Fruit fly (Drosophila melanogaster): Measurements from ENCODE around the gene CG45049.

Gene CG45049

dm6 chr3R:22760988-22761387 is 34.2 kb downstream of the CG45049 start, which contains the start of gene Nepl13:
TSS of gene Nepl13 (minus strand) at chr3R:22761076.
- no peak for TF ChIP-seq Sin3A (optimal IDR thresholded peaks at IDR 0.05)

- TF ChIP-seq ttk (optimal IDR thresholded peaks at IDR 0.05) (no peak), Myc (optimal IDR thresholded peaks at IDR 0.05) (no peak), h (optimal IDR thresholded peaks at IDR 0.05) (no peak), psq (optimal IDR thresholded peaks at IDR 0.05) (no peak)
Observed at dm6 chr3R:22763587-22763986, 36.8 kb downstream of the CG45049 start, which contains the start of gene Nepl14. TSS of gene Nepl14 (minus strand) at chr3R:22763711.

dm6 chr3R:22766072-22766471 is 39.3 kb downstream of the CG45049 start, which contains the start of gene Nepl15:
TSS of gene Nepl15 (minus strand) at chr3R:22766172.
- no peak for TF ChIP-seq ttk (optimal IDR thresholded peaks at IDR 0.05)
- TF ChIP-seq Myc (optimal IDR thresholded peaks at IDR 0.05): no peak
- no peak for TF ChIP-seq h (optimal IDR thresholded peaks at IDR 0.05)
- TF ChIP-seq insv (optimal IDR thresholded peaks at IDR 0.05): no peak
- TF ChIP-seq psq (optimal IDR thresholded peaks at IDR 0.05): no peak
- no peak for TF ChIP-seq Sin3A (optimal IDR thresholded peaks at IDR 0.05)

dm6 chr3R:22767599-22767998 is 40.8 kb downstream of the CG45049 start, which contains the start of gene CG13841:
TSS of gene CG13841 (minus strand) at chr3R:22767699.
- TF ChIP-seq ttk (optimal IDR thresholded peaks at IDR 0.05) (no peak), h (optimal IDR thresholded peaks at IDR 0.05) (no peak), psq (optimal IDR thresholded peaks at IDR 0.05) (no peak), Myc (optimal IDR thresholded peaks at IDR 0.05) (no peak), insv (optimal IDR thresholded peaks at IDR 0.05) (no peak), Sin3A (optimal IDR thresholded peaks at IDR 0.05) (no peak)

- TF ChIP-seq Sin3A (optimal IDR thresholded peaks at IDR 0.05) (no peak), insv (optimal IDR thresholded peaks at IDR 0.05) (no peak), h (optimal IDR thresholded peaks at IDR 0.05) (no peak), psq (optimal IDR thresholded peaks at IDR 0.05) (no peak), ttk (optimal IDR thresholded peaks at IDR 0.05) (no peak), Myc (optimal IDR thresholded peaks at IDR 0.05) (no peak)
Observed at dm6 chr3R:22768633-22769032, 41.9 kb downstream of the CG45049 start, which contains the start of gene CG43091. TSS of gene CG43091 (minus strand) at chr3R:22768733.

dm6 chr3R:22769567-22769966 is 42.8 kb downstream of the CG45049 start, which contains the start of gene CG43092:
TSS of gene CG43092 (minus strand) at chr3R:22769667.
- TF ChIP-seq insv (optimal IDR thresholded peaks at IDR 0.05) (no peak), ttk (optimal IDR thresholded peaks at IDR 0.05) (no peak), Sin3A (optimal IDR thresholded peaks at IDR 0.05) (no peak), psq (optimal IDR thresholded peaks at IDR 0.05) (no peak), Myc (optimal IDR thresholded peaks at IDR 0.05) (no peak)

dm6 chr3R:22770207-22770606 is 43.4 kb downstream of the CG45049 start, which contains the start of gene CG43093:
TSS of gene CG43093 (minus strand) at chr3R:22770307.
- TF ChIP-seq ttk (optimal IDR thresholded peaks at IDR 0.05) (no peak), h (optimal IDR thresholded peaks at IDR 0.05) (no peak), psq (optimal IDR thresholded peaks at IDR 0.05) (no peak), insv (optimal IDR thresholded peaks at IDR 0.05) (no peak), Sin3A (optimal IDR thresholded peaks at IDR 0.05) (no peak), Myc (optimal IDR thresholded peaks at IDR 0.05) (no peak)

- TF ChIP-seq insv (optimal IDR thresholded peaks at IDR 0.05) (no peak), Myc (optimal IDR thresholded peaks at IDR 0.05) (no peak), h (optimal IDR thresholded peaks at IDR 0.05) (no peak), ttk (optimal IDR thresholded peaks at IDR 0.05) (no peak), psq (optimal IDR thresholded peaks at IDR 0.05) (no peak), Sin3A (optimal IDR thresholded peaks at IDR 0.05) (no peak)
Observed at dm6 chr3R:22770887-22771286, 44.1 kb downstream of the CG45049 start, which contains the start of gene CG43094. TSS of gene CG43094 (minus strand) at chr3R:22770987.

- no peak for TF ChIP-seq ttk (optimal IDR thresholded peaks at IDR 0.05)
- no peak for TF ChIP-seq Sin3A (optimal IDR thresholded peaks at IDR 0.05)
- TF ChIP-seq Myc (optimal IDR thresholded peaks at IDR 0.05): no peak
- no peak for TF ChIP-seq insv (optimal IDR thresholded peaks at IDR 0.05)
- TF ChIP-seq h (optimal IDR thresholded peaks at IDR 0.05): no peak
- TF ChIP-seq psq (optimal IDR thresholded peaks at IDR 0.05): no peak
Observed at dm6 chr3R:22771670-22772069, 44.9 kb downstream of the CG45049 start, which contains the start of gene CG43095. TSS of gene CG43095 (minus strand) at chr3R:22771770.

- TF ChIP-seq ttk (optimal IDR thresholded peaks at IDR 0.05) (no peak), Myc (optimal IDR thresholded peaks at IDR 0.05) (no peak), Sin3A (optimal IDR thresholded peaks at IDR 0.05) (no peak), h (optimal IDR thresholded peaks at IDR 0.05) (no peak), insv (optimal IDR thresholded peaks at IDR 0.05) (no peak), psq (optimal IDR thresholded peaks at IDR 0.05) (no peak)
Observed at dm6 chr3R:22776457-22776856, 49.7 kb downstream of the CG45049 start.

dm6 chr3R:22780135-22780534 is 53.4 kb downstream of the CG45049 start:
- no peak for TF ChIP-seq insv (optimal IDR thresholded peaks at IDR 0.05)
- TF ChIP-seq Sin3A (optimal IDR thresholded peaks at IDR 0.05): no peak

- TF ChIP-seq ttk (optimal IDR thresholded peaks at IDR 0.05) (no peak), h (optimal IDR thresholded peaks at IDR 0.05) (no peak), insv (optimal IDR thresholded peaks at IDR 0.05) (no peak), psq (optimal IDR thresholded peaks at IDR 0.05) (no peak), Myc (optimal IDR thresholded peaks at IDR 0.05) (no peak), Sin3A (optimal IDR thresholded peaks at IDR 0.05) (no peak)
Observed at dm6 chr3R:22781412-22781811, 54.6 kb downstream of the CG45049 start.
